In the genomic region with DNA sequence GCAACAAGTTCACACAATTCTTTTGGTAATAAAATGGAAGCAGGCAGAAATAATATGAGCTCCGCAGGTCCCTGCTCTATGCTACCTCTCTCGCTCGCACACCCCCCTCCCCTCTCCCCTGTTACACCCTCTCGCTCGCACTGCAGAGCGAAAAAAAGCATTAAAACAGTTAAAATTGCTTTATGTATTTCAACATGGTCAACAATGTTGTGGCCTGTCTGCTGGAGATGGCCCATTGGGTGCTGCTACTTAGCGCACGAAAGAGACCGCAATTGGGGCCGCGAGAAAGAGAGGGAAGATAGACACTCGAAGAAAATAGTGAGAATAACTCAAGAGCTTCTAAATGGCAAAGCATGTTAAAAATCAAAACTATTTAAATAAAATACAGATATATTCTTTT, we compare ENCODE assay signal across 2 fruit fly cellular contexts.
TF ChIP-seq lines count a peak whose summit lies in the region.

No protein-coding gene starts in this region.

TF ChIP-seq in whole organism, embryonic, 481 proteins besides CTCF, POLR2A, EP300 and RAD21 (continued from another document):
- TF ChIP-seq wor (GFP tag; IDR thresholded peaks at IDR 0.05; lab: Robert Waterston, UW): no peak
- peak; percentile 33; the same call in 1 of the 2 replicates for TF ChIP-seq crol (GFP tag; IDR thresholded peaks at IDR 0.05; lab: Robert Waterston, UW)
- no peak for TF ChIP-seq prd (optimal IDR thresholded peaks at IDR 0.05; lab: Kevin White, UChicago)
- TF ChIP-seq prd (GFP tag; IDR thresholded peaks at IDR 0.05; lab: Robert Waterston, UW): 0 out of 3 replicates have a peak, but pooled peaks have one; percentile 16
- TF ChIP-seq CG42726 (GFP tag; IDR thresholded peaks at IDR 0.05; lab: Robert Waterston, UW; ENCODE audit: partially characterized antibody): no peak
- TF ChIP-seq CG6175 (GFP tag; IDR thresholded peaks at IDR 0.05; lab: Robert Waterston, UW): no peak
- peak; percentile 26; the same call in 1 of the 2 replicates for TF ChIP-seq Drgx (GFP tag; IDR thresholded peaks at IDR 0.05; lab: Robert Waterston, UW)
- 0 out of 2 replicates have a peak, but pooled peaks have one; percentile 18 for TF ChIP-seq CG14441 (GFP tag; IDR thresholded peaks at IDR 0.05; lab: Robert Waterston, UW)
- peak; percentile 32; the same call in 1 of the 3 replicates for TF ChIP-seq row (GFP tag; IDR thresholded peaks at IDR 0.05; lab: Robert Waterston, UW)
- TF ChIP-seq CG2712 (tag; optimal IDR thresholded peaks at IDR 0.05; lab: Kevin White, UChicago): peak; percentile 7
- TF ChIP-seq Sox102F (GFP tag; optimal IDR thresholded peaks at IDR 0.05; lab: Kevin White, UChicago): peak; percentile 6

TF ChIP-seq in whole organism, prepupa, 60 proteins besides CTCF, POLR2A, EP300 and RAD21 (continued from another document):
- TF ChIP-seq spab (GFP tag; optimal IDR thresholded peaks at IDR 0.05; lab: Kevin White, UChicago) (peak; percentile 12), dac (GFP tag; optimal IDR thresholded peaks at IDR 0.05; lab: Kevin White, UChicago) (no peak), CG6163 (GFP tag; IDR thresholded peaks at IDR 0.05; lab: Robert Waterston, UW) (peak; percentile 22; the same call in 1 of the 3 replicates), acj6 (GFP tag; optimal IDR thresholded peaks at IDR 0.05; lab: Kevin White, UChicago) (no peak), ss (GFP tag; optimal IDR thresholded peaks at IDR 0.05; lab: Kevin White, UChicago) (no peak), CG32006 (GFP tag; optimal IDR thresholded peaks at IDR 0.05; lab: Kevin White, UChicago) (peak; percentile 29), Sox102F (GFP tag; optimal IDR thresholded peaks at IDR 0.05; lab: Kevin White, UChicago) (no peak), lz (GFP tag; optimal IDR thresholded peaks at IDR 0.05; lab: Kevin White, UChicago) (no peak), CG10631 (GFP tag; optimal IDR thresholded peaks at IDR 0.05; lab: Kevin White, UChicago) (no peak), CG15336 (GFP tag; IDR thresholded peaks at IDR 0.05; lab: Robert Waterston, UW) (0 out of 2 replicates have a peak, but pooled peaks have one; percentile 8), CG6792 (GFP tag; optimal IDR thresholded peaks at IDR 0.05; lab: Kevin White, UChicago) (no peak), Sox14 (GFP tag; optimal IDR thresholded peaks at IDR 0.05; lab: Kevin White, UChicago) (no peak)
